Worm (Caenorhabditis elegans) whole organism, young adult: ENCODE results near the gene hlh-4.

Source experiments
- B0261.1 ChIP-seq: sonication (generic microtip); optimal IDR thresholded peaks from 2 replicates; lab custom pipeline; 2016; ENCODE audit warnings: mild to moderate bottlenecking, missing genetic modification characterization, moderate library complexity, missing compliant biosample characterization
- F10E7.11 ChIP-seq: sonication (generic microtip); optimal IDR thresholded peaks from 2 replicates; lab custom pipeline; 2017; ENCODE audit warnings: mild to moderate bottlenecking, missing genetic modification characterization, moderate library complexity, missing compliant biosample characterization
- F22D6.2 ChIP-seq: sonication (generic microtip); optimal IDR thresholded peaks from 2 replicates; lab custom pipeline; 2016; ENCODE audit warnings: mild to moderate bottlenecking, missing genetic modification characterization, missing compliant biosample characterization
- F23B12.7 ChIP-seq: sonication (generic microtip); optimal IDR thresholded peaks from 2 replicates; lab custom pipeline; 2017; ENCODE audit warnings: missing genetic modification characterization, mild to moderate bottlenecking, missing compliant biosample characterization, antibody characterized with exemption, moderate library complexity; ENCODE audit not compliant: insufficient read depth
- F39B2.1 ChIP-seq: fragments of 200-800 bp; sonication (Bioruptor generic); IDR thresholded peaks from 2 replicates; pipeline ENCODE4 v1.3.6; 2022; ENCODE audit warnings: missing genetic modification reagents, missing genetic modification characterization, missing compliant biosample characterization
- Y67H2A.10 ChIP-seq: fragments of 200-800 bp; sonication (Bioruptor generic); conservative IDR thresholded peaks from 2 replicates; pipeline ENCODE4 v1.3.6; 2022; ENCODE audit warnings: missing genetic modification reagents, missing genetic modification characterization, missing compliant biosample characterization
- Y79H2A.3 ChIP-seq: fragments of 200-800 bp; sonication (Bioruptor generic); conservative IDR thresholded peaks from 2 replicates; pipeline ENCODE4 v1.3.6; 2022; ENCODE audit warnings: missing genetic modification reagents, missing genetic modification characterization, missing compliant biosample characterization
- ZK185.1 ChIP-seq: sonication (generic microtip); optimal IDR thresholded peaks from 2 replicates; lab custom pipeline; 2016; ENCODE audit warnings: mild to moderate bottlenecking, missing genetic modification characterization, missing compliant biosample characterization; ENCODE audit not compliant: poor library complexity, severe bottlenecking
- aptf-3 ChIP-seq: fragments of 200-800 bp; sonication (Bioruptor generic); IDR thresholded peaks from 2 replicates; pipeline ENCODE4 v1.3.6; 2022; ENCODE audit warnings: missing genetic modification characterization, missing compliant biosample characterization
- atf-7 ChIP-seq: sonication (generic microtip); optimal IDR thresholded peaks from 2 replicates; lab custom pipeline; 2017; ENCODE audit warnings: mild to moderate bottlenecking, missing genetic modification characterization, missing compliant biosample characterization
- athp-1 ChIP-seq: sonication (generic microtip); optimal IDR thresholded peaks from 2 replicates; lab custom pipeline; 2017; ENCODE audit warnings: mild to moderate bottlenecking, missing genetic modification characterization, missing compliant biosample characterization
- bed-1 ChIP-seq: fragments of 200-800 bp; sonication (Bioruptor generic); IDR thresholded peaks from 2 replicates; pipeline ENCODE4 v1.3.6; 2022; ENCODE audit warnings: missing genetic modification reagents, missing genetic modification characterization, missing compliant biosample characterization
- ceh-27 ChIP-seq: fragments of 200-800 bp; sonication (Bioruptor generic); optimal IDR thresholded peaks from 2 replicates; lab custom pipeline; 2018; ENCODE audit warnings: mild to moderate bottlenecking, missing genetic modification characterization, moderate library complexity, missing compliant biosample characterization
- ceh-79 ChIP-seq: sonication (generic microtip); optimal IDR thresholded peaks from 2 replicates; lab custom pipeline; 2017; ENCODE audit warnings: mild to moderate bottlenecking, missing genetic modification characterization, missing compliant biosample characterization
- die-1 ChIP-seq: sonication (generic microtip); optimal IDR thresholded peaks from 2 replicates; lab custom pipeline; 2016; ENCODE audit warnings: missing genotype, mild to moderate bottlenecking, missing genetic modification characterization, missing compliant biosample characterization
- dpl-1 ChIP-seq: fragments of 150-350 bp; optimal IDR thresholded peaks from 2 replicates; lab custom pipeline; 2014; ENCODE audit warnings: missing biosample characterization, missing genetic modification reagents, missing genetic modification characterization
- efl-1 ChIP-seq: fragments of 150-350 bp; optimal IDR thresholded peaks from 2 replicates; lab custom pipeline; 2014; ENCODE audit warnings: missing biosample characterization, missing genetic modification reagents, missing genetic modification characterization
- egl-18 ChIP-seq: fragments of 200-800 bp; sonication (Bioruptor generic); IDR thresholded peaks from 2 replicates; pipeline ENCODE4 v1.3.6; 2022; ENCODE audit warnings: missing genetic modification reagents, missing genetic modification characterization, missing compliant biosample characterization
- hlh-26 ChIP-seq: fragments of 200-800 bp; sonication (Bioruptor generic); conservative IDR thresholded peaks from 2 replicates; pipeline ENCODE4 v1.3.6; 2022; ENCODE audit warnings: missing genetic modification reagents, missing genetic modification characterization, missing compliant biosample characterization
- madf-6 ChIP-seq: fragments of 200-800 bp; sonication (Bioruptor generic); IDR thresholded peaks from 2 replicates; pipeline ENCODE4 v1.3.6; 2022; ENCODE audit warnings: missing genetic modification reagents, missing genetic modification characterization, missing compliant biosample characterization
- mcd-1 ChIP-seq: fragments of 200-800 bp; sonication (Bioruptor generic); IDR thresholded peaks from 2 replicates; pipeline ENCODE4 v1.3.6; 2022; ENCODE audit warnings: missing genetic modification reagents, missing genetic modification characterization, missing compliant biosample characterization
- mel-28 ChIP-seq: sonication (generic microtip); optimal IDR thresholded peaks from 2 replicates; lab custom pipeline; 2016; ENCODE audit warnings: borderline replicate concordance, mild to moderate bottlenecking, missing genetic modification characterization, missing compliant biosample characterization
- nfya-1 ChIP-seq: sonication (generic microtip); optimal IDR thresholded peaks from 2 replicates; lab custom pipeline; 2017; ENCODE audit warnings: antibody characterized with exemption, missing compliant biosample characterization, missing genetic modification characterization, borderline replicate concordance; ENCODE audit not compliant: insufficient read depth
- nfyb-1 ChIP-seq: fragments of 200-800 bp; sonication (Bioruptor generic); IDR thresholded peaks from 2 replicates; pipeline ENCODE4 v1.3.6; 2022; ENCODE audit warnings: missing genetic modification reagents, missing genetic modification characterization, missing compliant biosample characterization
- nhr-27 ChIP-seq: fragments of 200-800 bp; sonication (Bioruptor generic); optimal IDR thresholded peaks from 2 replicates; lab custom pipeline; 2018; ENCODE audit warnings: mild to moderate bottlenecking, missing genetic modification characterization, moderate library complexity, missing compliant biosample characterization
- nhr-80 ChIP-seq: sonication (generic microtip); optimal IDR thresholded peaks from 2 replicates; lab custom pipeline; 2016; ENCODE audit warnings: missing genetic modification characterization, missing compliant biosample characterization
- nhr-90 ChIP-seq: sonication (generic microtip); optimal IDR thresholded peaks from 2 replicates; lab custom pipeline; 2016; ENCODE audit warnings: missing genotype, mild to moderate bottlenecking, missing genetic modification characterization, missing compliant biosample characterization
- rcor-1 ChIP-seq: fragments of 200-800 bp; sonication (Bioruptor generic); IDR thresholded peaks from 2 replicates; pipeline ENCODE4 v1.3.6; 2022; ENCODE audit warnings: missing genetic modification reagents, missing genetic modification characterization, missing compliant biosample characterization
- rec-8 ChIP-seq, 2 experiments: sonication (generic microtip); optimal IDR thresholded peaks; 2 replicates each; lab custom pipeline; 2016; ENCODE audit warnings: mild to moderate bottlenecking in 2 of 2, missing genetic modification characterization in 2 of 2, missing genetic modification reagents in 2 of 2, missing genotype in 2 of 2, missing biosample characterization in 1 of 2, missing compliant biosample characterization in 1 of 2, moderate library complexity in 1 of 2
- sptf-2 ChIP-seq: fragments of 200-800 bp; sonication (Bioruptor generic); optimal IDR thresholded peaks from 2 replicates; lab custom pipeline; 2018; ENCODE audit warnings: mild to moderate bottlenecking, missing genetic modification characterization, missing compliant biosample characterization

hlh-4 gene

ce11 chrIII:9694474-9694873 lies 44.4 kb downstream of the hlh-4 start, which contains the start of gene set-3:
Gene set-3 (minus strand): TSS chrIII:9694574.
- no peak for TF ChIP-seq F23B12.7 (tag; lab: Kevin White, UChicago)
- TF ChIP-seq aptf-3 (GFP tag; lab: Robert Waterston, UW): no peak
- TF ChIP-seq die-1 (tag; lab: Kevin White, UChicago): no peak
- no peak for TF ChIP-seq nhr-80 (tag; lab: Kevin White, UChicago)
- 0 out of 2 replicates have a peak, but pooled peaks have one; percentile 9 for TF ChIP-seq rcor-1 (GFP tag; lab: Robert Waterston, UW)
- TF ChIP-seq nfya-1 (tag; lab: Kevin White, UChicago): no peak

ce11 chrIII:9690044-9690443 lies 48.8 kb downstream of the hlh-4 start, which contains the start of gene best-5:
Gene best-5 (minus strand): TSS chrIII:9690253.
- TF ChIP-seq nhr-80 (tag; lab: Kevin White, UChicago): peak; percentile 8
- TF ChIP-seq F10E7.11: no peak
- no peak for TF ChIP-seq ZK185.1
- no peak for TF ChIP-seq sptf-2 (GFP tag; lab: Kevin White, UChicago)
- no peak for TF ChIP-seq efl-1 (GFP tag; lab: Kevin White, UChicago)

- TF ChIP-seq F39B2.1 (GFP tag; lab: Robert Waterston, UW) (no peak), nfyb-1 (GFP tag; lab: Robert Waterston, UW) (no peak), bed-1 (no peak), B0261.1 (tag; lab: Kevin White, UChicago) (no peak), madf-6 (GFP tag; lab: Robert Waterston, UW) (no peak), ceh-79 (tag; lab: Kevin White, UChicago) (no peak), atf-7 (tag; lab: Kevin White, UChicago) (no peak), nhr-27 (tag; lab: Kevin White, UChicago) (no peak), hlh-26 (GFP tag; lab: Robert Waterston, UW) (no peak), rec-8 (tag; optimal IDR thresholded peaks at IDR 0.05; lab: Kevin White, UChicago) (no peak), Y67H2A.10 (GFP tag; lab: Robert Waterston, UW) (no peak), ceh-27 (GFP tag; lab: Kevin White, UChicago) (no peak), dpl-1 (no peak), Y79H2A.3 (no peak), nhr-90 (tag; lab: Kevin White, UChicago) (no peak), egl-18 (GFP tag; lab: Robert Waterston, UW) (no peak), mcd-1 (no peak), athp-1 (tag; lab: Kevin White, UChicago) (no peak), mel-28 (tag; lab: Kevin White, UChicago) (no peak), F22D6.2 (tag; lab: Kevin White, UChicago) (no peak)
Measured at ce11 chrIII:9689377-9689776, 49.5 kb downstream of the hlh-4 start.
